Fruit fly (Drosophila melanogaster): ENCODE data around the gene CG4115.

DNA sequence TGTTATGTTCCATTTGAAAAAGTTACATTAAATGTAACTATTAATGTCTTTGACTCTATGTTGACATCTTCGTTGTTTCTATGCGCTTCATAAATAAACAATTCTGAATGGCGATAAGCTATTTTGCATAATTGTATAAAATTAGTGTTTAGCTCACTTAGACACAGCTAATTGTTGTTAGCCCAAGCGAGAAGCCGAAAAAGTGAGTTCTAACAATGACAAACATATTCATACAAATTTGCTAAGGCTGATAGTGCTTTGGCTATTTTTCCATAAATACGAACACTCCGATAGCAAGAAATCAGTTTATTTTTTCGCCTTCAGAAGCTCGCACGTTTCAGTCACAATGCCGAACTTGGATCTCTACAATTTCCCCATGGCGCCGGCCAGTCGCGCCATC lies 18.4 kb downstream of the CG4115 start, which contains the start of gene GstD7:
- no peak for TF ChIP-seq svp (GFP tag)
- no peak for TF ChIP-seq eg (GFP tag; IDR thresholded peaks at IDR 0.05)
- TF ChIP-seq CG10631 (GFP tag; optimal IDR thresholded peaks at IDR 0.05) = no peak
- TF ChIP-seq fd59A (GFP tag; optimal IDR thresholded peaks at IDR 0.05) = no peak
- no peak for TF ChIP-seq CG6854 (GFP tag; optimal IDR thresholded peaks at IDR 0.05)
- TF ChIP-seq ss (GFP tag; optimal IDR thresholded peaks at IDR 0.05) = no peak
- no peak for TF ChIP-seq Eip75B (GFP tag; optimal IDR thresholded peaks at IDR 0.05)
- no peak for TF ChIP-seq CG34406 (GFP tag; optimal IDR thresholded peaks at IDR 0.05)
- TF ChIP-seq lz (GFP tag; optimal IDR thresholded peaks at IDR 0.05) = no peak
- TF ChIP-seq Hr39 (GFP tag; optimal IDR thresholded peaks at IDR 0.05) = no peak
- no peak for TF ChIP-seq Eip78C (GFP tag)
- TF ChIP-seq CG8119 (GFP tag; IDR thresholded peaks at IDR 0.05) = no peak
- TF ChIP-seq spab (GFP tag; optimal IDR thresholded peaks at IDR 0.05) = no peak
- no peak for TF ChIP-seq CG6792 (GFP tag; optimal IDR thresholded peaks at IDR 0.05)
